Worm (Caenorhabditis elegans) whole organism, L4 larva: ENCODE results near the gene polk-1.

ENCODE experiments used
- ceh-62 ChIP-seq: sonication (generic microtip); optimal IDR thresholded peaks from 2 replicates; lab custom pipeline; 2017; ENCODE audit warnings: missing biosample characterization, missing genetic modification characterization
- dpl-1 ChIP-seq: fragments of 150-350 bp; optimal IDR thresholded peaks from 2 replicates; lab custom pipeline; 2014; ENCODE audit warnings: missing biosample characterization, missing genetic modification reagents, missing genetic modification characterization
- lsy-2 ChIP-seq, 2 experiments: fragments of 150-350 bp in 1 of 2; sonication (generic microtip) in 1 of 2; optimal IDR thresholded peaks; 2 replicates each; lab custom pipeline; 2014 to 2017; ENCODE audit warnings: missing biosample characterization in 2 of 2, missing genetic modification characterization in 2 of 2
- mxl-2 ChIP-seq: fragments of 200-800 bp; sonication (Bioruptor generic); conservative IDR thresholded peaks from 2 replicates; pipeline ENCODE4 v1.3.6; 2022; ENCODE audit warnings: missing genetic modification reagents, missing genetic modification characterization, missing compliant biosample characterization
- nhr-28 ChIP-seq: fragments of 150-350 bp; optimal IDR thresholded peaks from 2 replicates; lab custom pipeline; 2014; ENCODE audit warnings: missing biosample characterization, missing genetic modification characterization
- nhr-76 ChIP-seq: fragments of 150-350 bp; optimal IDR thresholded peaks from 2 replicates; lab custom pipeline; 2014; ENCODE audit warnings: missing biosample characterization, missing genetic modification characterization
- rbr-2 ChIP-seq: sonication (generic microtip); optimal IDR thresholded peaks from 2 replicates; lab custom pipeline; 2016; ENCODE audit warnings: missing genotype, missing genetic modification characterization, missing compliant biosample characterization
- skn-1 ChIP-seq: fragments of 150-350 bp; optimal IDR thresholded peaks from 2 replicates; lab custom pipeline; 2014; ENCODE audit warnings: missing biosample characterization, missing genetic modification characterization

- TF ChIP-seq lsy-2 (tag; optimal IDR thresholded peaks at IDR 0.05; lab: Kevin White, UChicago) (no peak), dpl-1 (no peak), skn-1 (tag; lab: Kevin White, UChicago) (no peak), nhr-76 (tag; lab: Kevin White, UChicago) (no peak), nhr-28 (tag; lab: Kevin White, UChicago) (no peak), mxl-2 (GFP tag; lab: Robert Waterston, UW) (no peak), rbr-2 (tag; lab: Kevin White, UChicago) (no peak), ceh-62 (tag; lab: Kevin White, UChicago) (no peak)
Measured at ce11 chrIII:8621982-8622381, 6.4 kb downstream of the polk-1 start.
